Worm (Caenorhabditis elegans) whole organism, L4/young adult: ENCODE measurements around the gene dct-1.

Experiments
- W03F9.2 ChIP-seq: fragments of 150-350 bp; optimal IDR thresholded peaks from 2 replicates; lab custom pipeline; 2014; ENCODE audit warnings: missing biosample characterization, missing genetic modification characterization
- dao-5 ChIP-seq: sonication (generic microtip); optimal IDR thresholded peaks from 2 replicates; lab custom pipeline; 2016; ENCODE audit warnings: missing genotype, missing genetic modification characterization, moderate library complexity, missing compliant biosample characterization
- him-1 ChIP-seq: sonication (generic microtip); optimal IDR thresholded peaks from 2 replicates; lab custom pipeline; 2016; ENCODE audit warnings: missing genotype, missing genetic modification reagents, missing genetic modification characterization, missing compliant biosample characterization

The dct-1 gene

DNA sequence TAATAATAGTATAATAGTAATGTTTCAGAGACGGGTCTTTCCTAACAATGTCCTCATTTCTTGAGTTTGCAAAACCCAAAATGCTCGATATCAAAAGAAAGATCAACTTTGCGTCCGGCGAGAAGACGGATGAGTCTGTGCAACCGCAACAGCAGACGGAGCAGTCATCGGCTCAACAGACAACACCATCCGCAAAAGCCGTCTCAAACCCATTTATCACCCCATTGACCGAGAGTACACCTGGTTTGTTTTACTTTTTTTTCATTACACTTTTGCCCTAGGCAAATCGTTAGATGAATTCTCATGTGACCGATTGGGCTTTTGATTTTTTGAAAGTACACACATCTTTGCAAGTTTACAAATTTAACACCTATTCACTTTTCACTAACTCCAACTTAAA lies at the start of gene dct-1:
dct-1 (plus strand) TSS at position 27 of the 400 bp plus-strand sequence.
- TF ChIP-seq W03F9.2 (tag; lab: Kevin White, UChicago) (no peak), dao-5 (tag; lab: Kevin White, UChicago) (no peak), him-1 (tag; lab: Kevin White, UChicago) (no peak)

DNA sequence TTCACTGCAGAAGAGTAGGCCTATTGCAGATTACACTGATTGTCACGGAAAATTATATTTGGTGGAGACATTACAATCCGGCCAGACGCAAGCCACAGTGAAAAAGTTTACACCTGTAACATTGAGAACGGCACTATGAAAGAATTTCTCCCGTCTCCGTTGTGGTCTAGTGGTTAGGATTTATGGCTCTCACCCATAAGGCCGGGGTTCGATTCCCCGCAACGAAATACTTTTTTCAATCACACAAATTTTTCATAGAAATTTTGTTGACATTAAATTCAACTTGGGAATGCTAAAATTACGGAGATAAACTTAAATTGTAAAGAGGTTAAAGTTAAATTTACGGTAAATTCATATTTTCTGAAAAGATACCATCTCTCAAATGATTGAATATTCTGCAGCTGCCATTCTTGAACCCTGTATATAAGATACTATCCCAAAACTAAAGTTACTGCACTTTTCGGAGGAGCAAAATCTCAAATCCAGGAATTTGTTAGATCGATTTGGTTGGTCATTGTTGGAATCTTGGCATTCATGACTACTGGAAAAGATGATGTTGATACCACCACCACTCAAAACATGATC lies 47.6 kb upstream of the dct-1 start, which contains the start of gene C39D10.1:
C39D10.1 (plus strand) TSS at position 535 of the 585 bp plus-strand sequence.
- TF ChIP-seq him-1 (tag; lab: Kevin White, UChicago) (no peak), W03F9.2 (tag; lab: Kevin White, UChicago) (peak; percentile 4)

DNA sequence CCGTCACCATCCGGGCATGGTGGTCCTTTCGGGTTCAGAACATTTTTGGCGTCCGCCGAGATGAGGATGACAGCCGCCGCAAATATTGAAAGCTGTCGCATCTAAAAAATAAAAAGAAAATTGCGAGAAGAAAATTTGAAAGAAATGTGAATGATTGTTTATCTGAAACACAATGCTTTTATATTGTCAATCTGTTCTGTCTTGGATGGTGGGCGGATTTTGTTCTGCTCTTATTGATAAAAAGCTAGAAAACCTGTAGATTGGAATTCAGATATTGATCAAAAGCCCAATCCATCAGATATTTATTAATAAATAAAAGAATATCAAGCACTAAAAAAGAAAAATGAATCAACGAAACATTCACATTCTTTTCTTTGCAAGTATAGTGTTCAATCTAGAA lies 40.3 kb upstream of the dct-1 start, which contains the start of gene C39D10.7:
C39D10.7 (minus strand) TSS at position 101 of the 400 bp plus-strand sequence.
- TF ChIP-seq him-1 (tag; lab: Kevin White, UChicago) (no peak), W03F9.2 (tag; lab: Kevin White, UChicago) (no peak), dao-5 (tag; lab: Kevin White, UChicago) (no peak)

- TF ChIP-seq W03F9.2 (tag; lab: Kevin White, UChicago): no peak
- TF ChIP-seq him-1 (tag; lab: Kevin White, UChicago): no peak
- TF ChIP-seq dao-5 (tag; lab: Kevin White, UChicago): no peak
These were observed 38.5 kb upstream of the dct-1 start for ce11 chrX:7915616-7916015.

- TF ChIP-seq W03F9.2 (tag; lab: Kevin White, UChicago): no peak
- no peak for TF ChIP-seq him-1 (tag; lab: Kevin White, UChicago)
- no peak for TF ChIP-seq dao-5 (tag; lab: Kevin White, UChicago)
These were observed 38.1 kb upstream of the dct-1 start for ce11 chrX:7916076-7916475.

ce11 chrX:7921130-7921529 lies 33.0 kb upstream of the dct-1 start:
- TF ChIP-seq dao-5 (tag; lab: Kevin White, UChicago) (no peak), him-1 (tag; lab: Kevin White, UChicago) (no peak), W03F9.2 (tag; lab: Kevin White, UChicago) (no peak)

DNA sequence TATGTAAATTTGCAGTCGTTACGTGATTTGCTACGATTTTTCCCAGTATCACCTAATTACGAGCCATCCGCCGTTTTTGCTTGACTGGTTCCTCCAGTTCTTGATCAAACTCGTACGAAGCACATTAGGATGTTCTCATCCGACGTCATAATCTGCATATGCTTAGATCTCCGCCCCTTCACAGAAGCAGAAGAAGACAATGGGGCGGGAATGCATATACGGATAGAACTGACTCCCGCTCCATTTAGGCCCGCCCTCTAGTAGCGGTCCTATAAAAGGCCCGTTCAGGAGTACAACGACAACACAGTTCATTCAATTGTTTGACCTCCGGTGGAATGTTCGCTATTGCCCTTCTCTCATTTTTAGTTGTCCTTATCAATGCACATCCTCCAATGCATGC lies 29.0 kb upstream of the dct-1 start, which contains the start of gene zig-4:
zig-4 (plus strand) TSS at position 301 of the 400 bp plus-strand sequence.
- TF ChIP-seq dao-5 (tag; lab: Kevin White, UChicago) (no peak), him-1 (tag; lab: Kevin White, UChicago) (no peak), W03F9.2 (tag; lab: Kevin White, UChicago) (no peak)

DNA sequence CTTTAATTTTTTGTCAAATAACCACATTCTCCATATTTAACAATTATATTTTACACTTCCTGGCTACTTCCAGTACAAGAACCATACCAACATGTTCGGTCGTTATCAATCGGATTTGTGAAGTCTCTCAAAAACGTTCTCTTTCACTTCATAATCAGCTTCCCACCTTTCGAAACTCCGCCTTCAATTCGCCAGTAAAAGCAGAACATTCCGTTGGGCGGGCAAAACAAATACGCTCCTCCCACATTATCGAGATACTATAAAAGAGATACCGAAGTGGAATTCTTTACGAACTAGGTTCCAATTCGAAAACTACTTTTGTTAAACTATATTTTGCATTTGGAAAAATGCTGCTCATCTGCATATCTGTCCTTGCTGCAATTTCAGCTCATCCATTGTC lies 23.7 kb upstream of the dct-1 start, which contains the start of gene zig-3:
zig-3 (plus strand) TSS at position 301 of the 400 bp plus-strand sequence.
- TF ChIP-seq him-1 (tag; lab: Kevin White, UChicago) (no peak), dao-5 (tag; lab: Kevin White, UChicago) (no peak), W03F9.2 (tag; lab: Kevin White, UChicago) (no peak)

DNA sequence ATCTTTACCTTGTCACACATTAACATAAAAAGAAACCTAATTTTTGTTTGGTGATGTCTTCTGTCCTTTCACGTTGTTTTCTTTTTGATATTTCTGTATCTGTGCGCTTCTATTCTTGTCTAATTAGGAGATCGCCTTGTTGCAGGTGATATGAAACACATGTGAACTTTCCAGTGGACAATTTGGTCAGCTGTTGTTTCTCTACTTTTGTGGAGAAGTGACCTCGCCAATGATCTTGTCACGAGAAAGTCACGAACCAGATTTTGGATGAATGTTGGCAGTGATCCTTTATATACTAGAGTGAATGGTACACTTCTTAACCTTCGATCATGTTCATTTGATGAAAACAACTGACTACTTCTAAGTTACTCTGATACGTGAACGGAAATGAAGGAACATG lies 21.7 kb upstream of the dct-1 start:
- no peak for TF ChIP-seq dao-5 (tag; lab: Kevin White, UChicago)
- no peak for TF ChIP-seq W03F9.2 (tag; lab: Kevin White, UChicago)
- TF ChIP-seq him-1 (tag; lab: Kevin White, UChicago): no peak

- TF ChIP-seq W03F9.2 (tag; lab: Kevin White, UChicago): no peak
- TF ChIP-seq him-1 (tag; lab: Kevin White, UChicago): no peak
- no peak for TF ChIP-seq dao-5 (tag; lab: Kevin White, UChicago)
These were observed 11.5 kb upstream of the dct-1 start for ce11 chrX:7942675-7943074.

DNA sequence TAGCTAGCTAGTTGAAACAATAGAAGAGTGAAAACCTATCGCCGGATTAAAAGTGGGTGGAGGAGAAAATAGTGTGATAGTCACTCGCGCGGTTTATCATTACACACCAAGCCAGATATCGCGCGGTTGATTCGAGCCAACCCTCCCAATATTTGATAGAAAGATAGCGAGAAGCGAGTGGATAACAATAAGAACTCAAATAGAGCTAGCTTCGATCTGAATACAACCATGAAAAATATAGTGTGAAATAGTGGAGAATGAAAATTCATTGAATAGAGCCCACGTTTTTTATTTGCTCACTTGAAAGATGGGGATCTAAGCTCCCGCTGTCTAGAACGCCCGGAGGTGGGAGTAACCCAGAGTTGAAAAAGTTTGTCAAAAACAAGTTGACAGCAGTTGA lies 9.2 kb upstream of the dct-1 start, which contains the start of gene tnt-3:
tnt-3 (minus strand) TSS at position 101 of the 400 bp plus-strand sequence.
- TF ChIP-seq W03F9.2 (tag; lab: Kevin White, UChicago): no peak
- TF ChIP-seq him-1 (tag; lab: Kevin White, UChicago): no peak
- no peak for TF ChIP-seq dao-5 (tag; lab: Kevin White, UChicago)

DNA sequence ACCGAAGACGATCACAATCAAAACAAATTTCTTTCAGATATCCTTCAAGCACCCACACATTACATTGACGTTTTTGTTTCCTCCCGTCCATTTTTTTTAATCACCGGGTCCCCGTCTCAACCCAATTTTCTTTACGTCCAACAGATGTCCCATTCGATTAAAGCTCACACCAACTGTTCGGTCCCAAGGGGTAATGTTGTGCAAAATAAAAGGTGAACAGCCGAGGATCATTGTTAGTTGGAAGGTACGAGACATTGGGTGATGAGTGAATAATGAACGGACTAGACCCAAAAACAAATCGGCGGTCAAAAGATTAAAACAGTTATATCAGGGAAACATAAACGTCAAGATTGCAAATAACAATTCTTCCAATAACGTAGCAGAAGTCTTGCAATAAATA lies 8.7 kb upstream of the dct-1 start:
- TF ChIP-seq him-1 (tag; lab: Kevin White, UChicago): no peak
- TF ChIP-seq dao-5 (tag; lab: Kevin White, UChicago): no peak
- no peak for TF ChIP-seq W03F9.2 (tag; lab: Kevin White, UChicago)

DNA sequence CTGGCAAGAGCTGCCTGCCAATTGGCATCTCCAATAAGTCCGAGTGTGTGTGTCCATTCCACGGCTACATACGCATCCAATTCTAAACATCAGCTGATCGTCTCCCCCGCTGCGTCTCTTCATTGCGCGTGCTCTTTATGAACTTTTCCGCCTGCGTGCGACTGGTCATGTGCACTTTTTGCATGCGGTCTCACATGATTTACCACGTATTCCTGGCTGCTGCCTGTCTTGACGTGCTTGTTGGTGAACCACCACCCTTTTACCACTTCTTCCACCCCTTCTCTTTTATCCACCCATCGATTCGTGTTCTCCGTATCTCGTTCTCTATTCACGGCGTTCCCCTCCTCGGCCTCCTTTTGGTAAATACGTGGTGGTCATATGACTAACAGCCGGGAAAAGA lies 2.6 kb upstream of the dct-1 start:
- TF ChIP-seq W03F9.2 (tag; lab: Kevin White, UChicago) (no peak), him-1 (tag; lab: Kevin White, UChicago) (peak; percentile 89), dao-5 (tag; lab: Kevin White, UChicago) (no peak)
